Fruit fly (Drosophila melanogaster) whole organism, embryonic: ENCODE data around the gene topi.

ENCODE experiments used
- Bteb2 ChIP-seq: fragments of 200-800 bp; sonication (Bioruptor generic); optimal IDR thresholded peaks from 2 replicates; lab custom pipeline; 2016; ENCODE audit warnings: missing biosample characterization, missing genetic modification characterization
- CG10321 ChIP-seq: fragments of 200-800 bp; sonication (Bioruptor generic); IDR thresholded peaks from 2 replicates; pipeline ENCODE4 v1.3.6; 2022; ENCODE audit warnings: missing biosample characterization, missing genetic modification characterization
- CG12155 ChIP-seq: fragments of 200-800 bp; sonication (Bioruptor generic); optimal IDR thresholded peaks from 3 replicates; lab custom pipeline; 2016; ENCODE audit warnings: missing biosample characterization, missing genetic modification characterization
- CG12391 ChIP-seq: fragments of 200-800 bp; sonication (Bioruptor generic); optimal IDR thresholded peaks from 3 replicates; lab custom pipeline; 2018; ENCODE audit warnings: missing biosample characterization, mild to moderate bottlenecking, missing genetic modification characterization, moderate library complexity
- CG12659 ChIP-seq: fragments of 200-800 bp; sonication (Bioruptor generic); optimal IDR thresholded peaks from 3 replicates; lab custom pipeline; 2017; ENCODE audit warnings: mild to moderate bottlenecking, missing biosample characterization, missing genetic modification reagents, missing genetic modification characterization
- CG14860 ChIP-seq: fragments of 200-800 bp; sonication (Bioruptor generic); IDR thresholded peaks from 3 replicates; pipeline ENCODE4 v1.3.6; 2022; ENCODE audit warnings: missing biosample characterization, missing genetic modification characterization; ENCODE audit not compliant: partially characterized antibody
- CG1603 ChIP-seq: fragments of 200-800 bp; sonication (Bioruptor generic); optimal IDR thresholded peaks from 2 replicates; lab custom pipeline; 2019; ENCODE audit warnings: missing biosample characterization, mild to moderate bottlenecking, missing genetic modification characterization, moderate library complexity
- CG16779 ChIP-seq: fragments of 200-800 bp; sonication (Bioruptor generic); IDR thresholded peaks from 2 replicates; pipeline ENCODE4 v1.3.6; 2022; ENCODE audit warnings: missing biosample characterization, missing genetic modification characterization
- CG1792 ChIP-seq: fragments of 200-800 bp; sonication (Bioruptor generic); optimal IDR thresholded peaks from 2 replicates; lab custom pipeline; 2016; ENCODE audit warnings: missing biosample characterization, missing genetic modification characterization
- CG2116 ChIP-seq: fragments of 200-800 bp; sonication (Bioruptor generic); optimal IDR thresholded peaks from 3 replicates; lab custom pipeline; 2018; ENCODE audit warnings: missing biosample characterization, mild to moderate bottlenecking, missing genetic modification characterization
- CG30020 ChIP-seq: fragments of 200-800 bp; optimal IDR thresholded peaks from 2 replicates; lab custom pipeline; 2019; ENCODE audit warnings: missing biosample characterization, mild to moderate bottlenecking, missing genetic modification characterization, moderate library complexity
- CG30403 ChIP-seq: fragments of 200-800 bp; sonication (Bioruptor generic); optimal IDR thresholded peaks from 3 replicates; lab custom pipeline; 2016; ENCODE audit warnings: missing biosample characterization, missing genetic modification characterization
- CG33213 ChIP-seq: fragments of 200-800 bp; sonication (Bioruptor generic); optimal IDR thresholded peaks from 3 replicates; lab custom pipeline; 2016; ENCODE audit warnings: missing biosample characterization, missing genetic modification characterization
- CG4617 ChIP-seq: fragments of 200-800 bp; sonication (Bioruptor generic); optimal IDR thresholded peaks from 3 replicates; lab custom pipeline; 2016; ENCODE audit warnings: missing biosample characterization, missing genetic modification characterization, borderline replicate concordance
- CG6175 ChIP-seq: fragments of 200-800 bp; sonication (Bioruptor generic); IDR thresholded peaks from 3 replicates; pipeline ENCODE4 v1.3.6; 2022; ENCODE audit warnings: missing biosample characterization, missing genetic modification characterization
- CG6765 ChIP-seq: fragments of 200-800 bp; sonication (Bioruptor generic); optimal IDR thresholded peaks from 3 replicates; lab custom pipeline; 2017; ENCODE audit warnings: missing biosample characterization, mild to moderate bottlenecking, missing genetic modification characterization
- CG7357 ChIP-seq: fragments of 200-800 bp; sonication (Bioruptor generic); IDR thresholded peaks from 3 replicates; pipeline ENCODE4 v1.3.6; 2022; ENCODE audit warnings: missing biosample characterization, missing genetic modification characterization
- CG7839 ChIP-seq: fragments of 200-800 bp; sonication (Bioruptor generic); optimal IDR thresholded peaks from 3 replicates; lab custom pipeline; 2018; ENCODE audit warnings: missing biosample characterization, mild to moderate bottlenecking, missing genetic modification characterization, moderate library complexity
- CG7963 ChIP-seq: fragments of 200-800 bp; sonication (Bioruptor generic); IDR thresholded peaks from 3 replicates; pipeline ENCODE4 v1.3.6; 2022; ENCODE audit warnings: missing biosample characterization, missing genetic modification characterization; ENCODE audit not compliant: partially characterized antibody
- CG8924 ChIP-seq: fragments of 200-800 bp; optimal IDR thresholded peaks from 3 replicates; lab custom pipeline; 2019; ENCODE audit warnings: missing biosample characterization, mild to moderate bottlenecking, missing genetic modification characterization, moderate library complexity
- CG9797 ChIP-seq: fragments of 200-800 bp; sonication (Bioruptor generic); optimal IDR thresholded peaks from 3 replicates; lab custom pipeline; 2018; ENCODE audit warnings: missing biosample characterization, mild to moderate bottlenecking, missing genetic modification characterization
- D ChIP-seq, 2 experiments: fragments of 200-800 bp in 1 of 2; fragments of >200 bp in 1 of 2; sonication (Bioruptor generic) in 1 of 2; optimal IDR thresholded peaks; 2 replicates in 1 of 2; 3 replicates in 1 of 2; lab custom pipeline; 2017; ENCODE audit warnings: mild to moderate bottlenecking in 1 of 2, missing biosample characterization in 1 of 2, missing genetic modification characterization in 1 of 2, missing genetic modification reagents in 1 of 2
- Doc3 ChIP-seq: fragments of 200-800 bp; sonication (Bioruptor generic); IDR thresholded peaks from 3 replicates; pipeline ENCODE4 v1.3.6; 2022; ENCODE audit warnings: missing biosample characterization, missing genetic modification characterization; ENCODE audit not compliant: partially characterized antibody
- E2f2 ChIP-seq: fragments of 200-800 bp; sonication (Bioruptor generic); IDR thresholded peaks from 2 replicates; pipeline ENCODE4 v1.3.6; 2022; ENCODE audit warnings: missing biosample characterization, missing genetic modification characterization
- Ets97D ChIP-seq: fragments of 200-800 bp; sonication (Bioruptor generic); optimal IDR thresholded peaks from 3 replicates; lab custom pipeline; 2016; ENCODE audit warnings: missing biosample characterization, missing genetic modification characterization
- Fer1 ChIP-seq: fragments of 200-800 bp; sonication (Bioruptor generic); optimal IDR thresholded peaks from 2 replicates; lab custom pipeline; 2017; ENCODE audit warnings: missing biosample characterization, mild to moderate bottlenecking, missing genetic modification characterization
- HLH4C ChIP-seq: fragments of 200-800 bp; sonication (Bioruptor generic); IDR thresholded peaks from 3 replicates; pipeline ENCODE4 v1.3.6; 2022; ENCODE audit warnings: missing biosample characterization, missing genetic modification characterization; ENCODE audit not compliant: partially characterized antibody
- NFAT ChIP-seq: fragments of 200-800 bp; sonication (Bioruptor generic); IDR thresholded peaks from 2 replicates; pipeline ENCODE4 v1.3.6; 2022; ENCODE audit warnings: missing biosample characterization, missing genetic modification characterization
- Nf-YC ChIP-seq: fragments of 200-800 bp; optimal IDR thresholded peaks from 3 replicates; lab custom pipeline; 2019; ENCODE audit warnings: missing biosample characterization, mild to moderate bottlenecking, missing genetic modification characterization, moderate library complexity
- Scr ChIP-seq: fragments of 200-800 bp; sonication (Bioruptor generic); IDR thresholded peaks from 2 replicates; pipeline ENCODE4 v1.3.6; 2022; ENCODE audit warnings: missing biosample characterization, missing genetic modification characterization; ENCODE audit not compliant: partially characterized antibody
- az2 ChIP-seq: fragments of 200-800 bp; sonication (Bioruptor generic); optimal IDR thresholded peaks from 3 replicates; lab custom pipeline; 2016; ENCODE audit warnings: missing biosample characterization, missing genetic modification characterization
- ewg ChIP-seq: fragments of 200-800 bp; sonication (Bioruptor generic); optimal IDR thresholded peaks from 3 replicates; lab custom pipeline; 2017; ENCODE audit warnings: mild to moderate bottlenecking, missing biosample characterization, missing genetic modification reagents, missing genetic modification characterization
- gsb-n ChIP-seq: fragments of 200-800 bp; sonication (Bioruptor generic); optimal IDR thresholded peaks from 3 replicates; lab custom pipeline; 2018; ENCODE audit warnings: missing biosample characterization, mild to moderate bottlenecking, missing genetic modification characterization
- hb ChIP-seq: fragments of 200-800 bp; sonication (Bioruptor generic); IDR thresholded peaks from 3 replicates; pipeline ENCODE4 v1.3.6; 2022; ENCODE audit warnings: missing biosample characterization, missing genetic modification characterization; ENCODE audit not compliant: partially characterized antibody
- knrl ChIP-seq: fragments of 200-800 bp; sonication (Bioruptor generic); IDR thresholded peaks from 3 replicates; pipeline ENCODE4 v1.3.6; 2022; ENCODE audit warnings: missing biosample characterization, missing genetic modification characterization; ENCODE audit not compliant: partially characterized antibody
- mld ChIP-seq: fragments of 200-800 bp; sonication (Bioruptor generic); IDR thresholded peaks from 3 replicates; pipeline ENCODE4 v1.3.6; 2022; ENCODE audit warnings: missing biosample characterization, missing genetic modification characterization; ENCODE audit not compliant: partially characterized antibody
- nmo ChIP-seq: fragments of 200-800 bp; sonication (Bioruptor generic); optimal IDR thresholded peaks from 2 replicates; lab custom pipeline; 2018; ENCODE audit warnings: missing biosample characterization, mild to moderate bottlenecking, missing genetic modification characterization, moderate library complexity
- slbo ChIP-seq: fragments of 200-800 bp; sonication (Bioruptor generic); IDR thresholded peaks from 2 replicates; pipeline ENCODE4 v1.3.6; 2022; ENCODE audit warnings: missing biosample characterization, missing genetic modification characterization
- slp2 ChIP-seq: fragments of 200-800 bp; sonication (Bioruptor generic); optimal IDR thresholded peaks from 2 replicates; lab custom pipeline; 2016; ENCODE audit warnings: missing biosample characterization, missing genetic modification characterization
- trem ChIP-seq: fragments of 200-800 bp; optimal IDR thresholded peaks from 3 replicates; lab custom pipeline; 2019; ENCODE audit warnings: missing biosample characterization, mild to moderate bottlenecking, missing genetic modification characterization, moderate library complexity
- unc-4 ChIP-seq: fragments of 200-800 bp; sonication (Bioruptor generic); IDR thresholded peaks from 2 replicates; pipeline ENCODE4 v1.3.6; 2022; ENCODE audit warnings: missing biosample characterization, missing genetic modification characterization; ENCODE audit not compliant: partially characterized antibody
- zen ChIP-seq: fragments of 200-800 bp; sonication (Bioruptor generic); optimal IDR thresholded peaks from 3 replicates; lab custom pipeline; 2018; ENCODE audit warnings: missing biosample characterization, mild to moderate bottlenecking, missing genetic modification characterization, moderate library complexity
- zfh2 ChIP-seq: fragments of 200-800 bp; sonication (Bioruptor generic); optimal IDR thresholded peaks from 2 replicates; lab custom pipeline; 2016; ENCODE audit warnings: missing biosample characterization, missing genetic modification characterization

Gene topi

dm6 chr3R:9759360-9760191 is 15.3 kb upstream of the topi start, which contains the start of gene Mpi (continued):
- TF ChIP-seq CG7963 (GFP tag; lab: Robert Waterston, UW) (no peak), CG12659 (peak; percentile 62), CG12391 (tag; lab: Kevin White, UChicago) (peak; percentile 50), az2 (GFP tag; lab: Kevin White, UChicago) (peak; percentile 37), CG1792 (GFP tag; lab: Kevin White, UChicago) (no peak), CG10321 (no peak), Fer1 (peak; percentile 43), gsb-n (tag; lab: Kevin White, UChicago) (no peak), CG12155 (GFP tag; lab: Kevin White, UChicago) (no peak), CG4617 (peak; percentile 63), zen (tag; lab: Kevin White, UChicago) (peak; percentile 78), D (optimal IDR thresholded peaks at IDR 0.05; lab: Kevin White, UChicago) (peak; percentile 21), D (GFP tag; optimal IDR thresholded peaks at IDR 0.05; lab: Kevin White, UChicago) (no peak), CG16779 (no peak), NFAT (GFP tag; lab: Robert Waterston, UW) (0 out of 2 replicates have a peak, but pooled peaks have one; percentile 10)

DNA sequence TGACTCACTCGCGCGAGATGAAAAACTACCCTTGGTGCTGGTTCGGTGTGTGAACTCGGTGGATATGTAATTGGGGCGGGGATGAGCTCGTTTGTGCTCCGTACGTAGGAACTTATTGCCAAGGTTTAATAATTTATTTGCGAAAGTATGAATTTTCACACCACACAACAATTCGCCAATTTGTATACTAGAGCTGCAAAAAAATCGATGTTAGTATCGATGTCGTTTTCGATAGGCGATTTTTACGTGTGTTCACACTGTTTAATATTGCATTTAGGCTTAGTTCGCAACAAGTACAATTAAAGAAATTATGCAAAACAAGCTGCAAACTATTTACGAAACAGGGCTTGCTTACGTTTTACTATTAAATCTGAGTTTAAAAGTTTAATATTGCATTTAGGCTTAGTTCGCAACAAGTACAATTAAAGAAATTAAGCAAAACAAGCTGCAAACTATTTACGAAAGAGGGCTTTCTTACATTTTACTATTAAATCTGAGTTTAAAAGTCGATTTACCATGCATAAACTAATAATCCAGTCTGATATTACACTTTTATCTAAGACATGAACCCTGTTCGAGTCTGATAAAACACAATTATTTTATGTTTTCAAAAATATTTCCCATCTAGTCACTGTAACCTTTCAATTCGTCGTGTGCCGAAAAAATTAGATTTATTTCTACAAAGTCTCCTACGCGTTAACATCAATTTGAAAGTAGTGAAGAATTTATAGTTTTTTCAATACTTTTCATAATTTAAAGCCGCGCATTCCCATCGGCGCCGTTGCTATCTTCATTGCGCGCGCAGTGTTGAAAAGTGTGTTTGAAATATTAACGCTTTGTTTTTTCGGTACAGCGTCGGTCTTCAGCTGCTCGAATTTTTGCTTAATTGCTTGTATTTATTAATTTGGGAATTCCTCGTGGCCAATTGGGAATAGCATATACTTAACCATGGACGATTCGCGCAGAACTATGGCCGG is 11.7 kb upstream of the topi start, which contains the start of the genes Snap24 and CG8478:
TSS of gene Snap24 (minus strand) at position 196 of the 977 bp plus-strand sequence.
TSS of gene CG8478 (plus strand) at position 696 of the 977 bp plus-strand sequence.
- TF ChIP-seq Ets97D (GFP tag; lab: Kevin White, UChicago) (peak; percentile 25), CG2116 (peak; percentile 66), CG7357 (peak; percentile 96), nmo (GFP tag; lab: Kevin White, UChicago) (peak; percentile 37), CG12391 (tag; lab: Kevin White, UChicago) (peak; percentile 42), E2f2 (GFP tag; lab: Robert Waterston, UW) (peak; percentile 85), CG4617 (peak; percentile 40), Doc3 (GFP tag; lab: Robert Waterston, UW) (peak; percentile 71), zfh2 (no peak), HLH4C (GFP tag; lab: Robert Waterston, UW) (peak; percentile 77), CG6175 (GFP tag; lab: Robert Waterston, UW) (no peak), ewg (GFP tag; lab: Kevin White, UChicago) (peak; percentile 47), Scr (GFP tag; lab: Robert Waterston, UW) (peak; percentile 79), CG9797 (peak; percentile 2), CG1603 (tag; lab: Kevin White, UChicago) (peak; percentile 17), CG7839 (tag; lab: Kevin White, UChicago) (no peak), Bteb2 (no peak), CG8924 (tag; lab: Kevin White, UChicago) (peak; percentile 14), CG30403 (GFP tag; lab: Kevin White, UChicago) (peak; percentile 30), CG30020 (peak; percentile 84), CG33213 (GFP tag; lab: Kevin White, UChicago) (no peak), CG14860 (GFP tag; lab: Robert Waterston, UW) (peak; percentile 64; the same call in 2 of the 3 replicates), slbo (GFP tag; lab: Robert Waterston, UW) (peak; percentile 12; the same call in 1 of the 2 replicates), hb (GFP tag; lab: Robert Waterston, UW) (peak; percentile 61), mld (GFP tag; lab: Robert Waterston, UW) (peak; percentile 56; the same call in 2 of the 3 replicates), unc-4 (GFP tag; lab: Robert Waterston, UW) (peak; percentile 74), trem (tag; lab: Kevin White, UChicago) (peak; percentile 27), CG10321 (no peak), CG6765 (GFP tag; lab: Kevin White, UChicago) (no peak), slp2 (GFP tag; lab: Kevin White, UChicago) (no peak), knrl (GFP tag; lab: Robert Waterston, UW) (peak; percentile 82), Nf-YC (tag; lab: Kevin White, UChicago) (peak; percentile 20)
